Worm (Caenorhabditis elegans) whole organism, L1 larva: Measurements from ENCODE around the gene C35D10.8.

Source experiments
- C34B4.2 ChIP-seq: sonication (generic microtip); optimal IDR thresholded peaks from 2 replicates; lab custom pipeline; 2017; ENCODE audit warnings: mild to moderate bottlenecking, missing genetic modification characterization, missing compliant biosample characterization
- ceh-63 ChIP-seq: fragments of 200-800 bp; sonication (Bioruptor generic); optimal IDR thresholded peaks from 2 replicates; lab custom pipeline; 2018; ENCODE audit warnings: mild to moderate bottlenecking, missing genetic modification characterization, missing compliant biosample characterization
- ceh-82 ChIP-seq, 3 experiments: fragments of 150-350 bp in 1 of 3; sonication (generic microtip) in 2 of 3; optimal IDR thresholded peaks; 2 replicates each; lab custom pipeline; 2014 to 2017; ENCODE audit warnings: missing biosample characterization in 3 of 3, missing genetic modification characterization in 3 of 3
- ces-1 ChIP-seq: fragments of 150-350 bp; optimal IDR thresholded peaks from 2 replicates; lab custom pipeline; 2014; ENCODE audit warnings: missing biosample characterization, missing genetic modification reagents, missing genetic modification characterization
- dpl-1 ChIP-seq, 3 experiments: fragments of 150-350 bp in 2 of 3; sonication (generic microtip) in 1 of 3; optimal IDR thresholded peaks; 2 replicates each; lab custom pipeline; 2014 to 2017; ENCODE audit warnings: missing biosample characterization in 3 of 3, missing genetic modification characterization in 3 of 3, missing genetic modification reagents in 3 of 3
- egl-27 ChIP-seq, 2 experiments: fragments of 150-350 bp in 1 of 2; sonication (generic microtip); optimal IDR thresholded peaks; 3 replicates each; lab custom pipeline; 2017 to 2018; ENCODE audit warnings: missing biosample characterization in 2 of 2, missing genetic modification characterization in 2 of 2, missing genetic modification reagents in 2 of 2
- lin-39 ChIP-seq: fragments of 150-350 bp; optimal IDR thresholded peaks from 2 replicates; lab custom pipeline; 2014; ENCODE audit warnings: missing biosample characterization, missing genetic modification reagents, missing genetic modification characterization
- lsy-2 ChIP-seq, 2 experiments: fragments of 150-350 bp; optimal IDR thresholded peaks; 2 replicates each; lab custom pipeline; 2014; ENCODE audit warnings: missing biosample characterization in 2 of 2, missing genetic modification characterization in 2 of 2
- nhr-47 ChIP-seq: sonication (generic microtip); optimal IDR thresholded peaks from 2 replicates; lab custom pipeline; 2016; ENCODE audit warnings: mild to moderate bottlenecking, missing genetic modification characterization, moderate library complexity, missing compliant biosample characterization
- nhr-77 ChIP-seq: fragments of 150-350 bp; optimal IDR thresholded peaks from 2 replicates; lab custom pipeline; 2014; ENCODE audit warnings: missing biosample characterization, missing genetic modification characterization
- pag-3 ChIP-seq: sonication (generic microtip); optimal IDR thresholded peaks from 2 replicates; lab custom pipeline; 2017; ENCODE audit warnings: missing genetic modification characterization, mild to moderate bottlenecking, missing compliant biosample characterization, antibody characterized with exemption, borderline replicate concordance; ENCODE audit not compliant: insufficient read depth
- ztf-11 ChIP-seq, 2 experiments: sonication (generic microtip); optimal IDR thresholded peaks; 2 replicates each; lab custom pipeline; 2016 to 2017; ENCODE audit warnings: missing genetic modification characterization in 2 of 2, missing biosample characterization in 1 of 2, missing compliant biosample characterization in 1 of 2

- TF ChIP-seq nhr-47 (tag; lab: Kevin White, UChicago) (no peak), ceh-82 (tag; optimal IDR thresholded peaks at IDR 0.05; lab: Kevin White, UChicago) (no peak), lin-39 (tag; lab: Kevin White, UChicago) (no peak), ceh-63 (GFP tag; lab: Kevin White, UChicago) (no peak), ztf-11 (tag; optimal IDR thresholded peaks at IDR 0.05; lab: Kevin White, UChicago) (no peak), egl-27 (tag; optimal IDR thresholded peaks at IDR 0.05; lab: Kevin White, UChicago) (no peak), C34B4.2 (tag; lab: Kevin White, UChicago) (no peak), lsy-2 (tag; optimal IDR thresholded peaks at IDR 0.05; lab: Kevin White, UChicago) (no peak), nhr-77 (no peak), ces-1 (no peak), pag-3 (tag; lab: Kevin White, UChicago) (no peak), dpl-1 (GFP tag; optimal IDR thresholded peaks at IDR 0.05; lab: Kevin White, UChicago) (no peak)
Observed at ce11 chrIII:4859039-4859438, 4.0 kb downstream of the C35D10.8 start, which contains the start of gene C35D10.6.
